Worm (Caenorhabditis elegans): ENCODE results near the gene math-42.

DNA sequence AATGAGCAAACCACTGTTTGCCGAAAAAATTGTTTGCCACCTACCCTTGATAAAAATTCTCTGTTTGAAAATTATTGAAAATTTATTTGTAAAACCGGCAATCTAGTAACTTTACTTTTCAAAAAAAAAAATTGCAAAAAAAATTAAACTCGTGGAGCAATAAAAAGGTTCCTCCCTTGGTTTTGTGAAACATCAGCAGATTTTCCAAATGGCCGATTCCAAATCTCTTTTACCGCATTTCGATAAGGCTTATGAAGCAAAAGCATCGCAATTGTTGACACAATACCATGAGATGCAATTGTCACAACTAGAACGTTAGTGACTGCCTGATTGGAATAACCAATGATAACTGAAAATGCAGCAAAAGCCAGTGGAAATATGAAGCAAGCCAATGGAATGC, 14.8 kb downstream of the math-42 start:
- TF ChIP-seq mls-2 (tag; optimal IDR thresholded peaks at IDR 0.05), result no peak
- TF ChIP-seq unc-62 (GFP tag; optimal IDR thresholded peaks at IDR 0.05), result no peak
- TF ChIP-seq nhr-12 (tag; optimal IDR thresholded peaks at IDR 0.05), result no peak
- no peak for TF ChIP-seq pha-4 (tag; optimal IDR thresholded peaks at IDR 0.05)
